Fruit fly (Drosophila melanogaster) whole organism, pupa: ENCODE results near the gene CG11842.

Experiments
- CG10348 ChIP-seq: fragments of 200-800 bp; sonication (Bioruptor generic); IDR thresholded peaks from 2 replicates; pipeline ENCODE4 v1.3.6; 2022; ENCODE audit warnings: missing biosample characterization, missing genetic modification characterization
- CG12605 ChIP-seq: fragments of 200-800 bp; sonication (Bioruptor generic); IDR thresholded peaks from 2 replicates; pipeline ENCODE4 v1.3.6; 2022; ENCODE audit warnings: missing biosample characterization, missing genetic modification characterization
- CG13204 ChIP-seq: fragments of 200-800 bp; sonication (Bioruptor generic); optimal IDR thresholded peaks from 2 replicates; lab custom pipeline; 2018; ENCODE audit warnings: missing biosample characterization, mild to moderate bottlenecking, missing genetic modification characterization, moderate library complexity
- CG34367 ChIP-seq: fragments of 200-800 bp; sonication (Bioruptor generic); optimal IDR thresholded peaks from 2 replicates; lab custom pipeline; 2018; ENCODE audit warnings: missing biosample characterization, mild to moderate bottlenecking, missing genetic modification characterization
- CG4496 ChIP-seq: fragments of 200-800 bp; sonication (Bioruptor generic); IDR thresholded peaks from 3 replicates; pipeline ENCODE4 v1.3.6; 2022; ENCODE audit warnings: missing biosample characterization, missing genetic modification characterization
- CG8301 ChIP-seq: fragments of 200-800 bp; sonication (Bioruptor generic); optimal IDR thresholded peaks from 2 replicates; lab custom pipeline; 2018; ENCODE audit warnings: missing biosample characterization, mild to moderate bottlenecking, missing genetic modification characterization
- EcR ChIP-seq: fragments of 200-800 bp; sonication (Bioruptor generic); optimal IDR thresholded peaks from 3 replicates; lab custom pipeline; 2019; ENCODE audit warnings: missing biosample characterization, missing genetic modification characterization, mild to moderate bottlenecking, moderate library complexity, missing genetic modification reagents
- Ets98B ChIP-seq: fragments of 200-800 bp; sonication (Bioruptor generic); IDR thresholded peaks from 2 replicates; pipeline ENCODE4 v1.3.6; 2022; ENCODE audit warnings: missing biosample characterization, missing genetic modification characterization
- Pif1A ChIP-seq: fragments of 200-800 bp; sonication (Bioruptor generic); optimal IDR thresholded peaks from 3 replicates; lab custom pipeline; 2016; ENCODE audit warnings: missing biosample characterization, missing genetic modification characterization
- gl ChIP-seq: fragments of 200-800 bp; sonication (Bioruptor generic); optimal IDR thresholded peaks from 2 replicates; lab custom pipeline; 2018; ENCODE audit warnings: missing biosample characterization, mild to moderate bottlenecking, missing genetic modification characterization
- rn ChIP-seq: fragments of 200-800 bp; sonication (Bioruptor generic); IDR thresholded peaks from 2 replicates; pipeline ENCODE4 v1.3.6; 2022; ENCODE audit warnings: missing biosample characterization, missing genetic modification characterization

DNA sequence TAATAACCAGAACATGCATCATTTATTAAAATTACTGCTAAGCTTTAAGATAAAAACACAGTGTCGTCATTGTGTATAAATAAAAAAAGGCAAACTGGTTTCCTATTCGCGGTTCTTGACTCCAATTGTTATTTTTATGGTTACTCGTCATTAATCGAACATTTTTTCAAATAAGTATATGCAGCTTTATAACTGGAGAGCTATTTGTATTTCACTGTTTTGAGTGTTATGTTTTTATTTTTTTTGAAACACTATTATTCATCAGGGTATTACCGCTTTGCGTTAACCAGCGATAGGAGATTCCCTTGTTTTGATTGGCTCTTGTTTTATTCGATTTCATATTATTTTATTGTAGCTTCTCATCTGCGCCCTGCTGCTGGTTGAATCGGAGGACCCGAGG is 41.3 kb upstream of the CG11842 start:
- TF ChIP-seq CG13204 (GFP tag; lab: Kevin White, UChicago) (no peak), Ets98B (no peak), gl (no peak), CG10348 (GFP tag; lab: Robert Waterston, UW) (no peak), CG12605 (GFP tag; lab: Robert Waterston, UW) (no peak), rn (GFP tag; lab: Robert Waterston, UW) (no peak), Pif1A (GFP tag; lab: Kevin White, UChicago) (peak; percentile 14), CG8301 (tag; lab: Kevin White, UChicago) (peak; percentile 15), EcR (GFP tag; lab: Kevin White, UChicago) (no peak), CG34367 (tag; lab: Kevin White, UChicago) (no peak), CG4496 (GFP tag; lab: Robert Waterston, UW) (no peak)
